Fruit fly (Drosophila melanogaster) S2 (cell line): ENCODE measurements around the gene CG8925.

ENCODE experiments used
- CG8478 ChIP-seq: fragments of >200 bp; optimal IDR thresholded peaks from 2 replicates; lab custom pipeline; 2018
- CTCF ChIP-seq, 2 experiments: fragments of >200 bp; optimal IDR thresholded peaks; 2 replicates each; lab custom pipeline; 2018

DNA sequence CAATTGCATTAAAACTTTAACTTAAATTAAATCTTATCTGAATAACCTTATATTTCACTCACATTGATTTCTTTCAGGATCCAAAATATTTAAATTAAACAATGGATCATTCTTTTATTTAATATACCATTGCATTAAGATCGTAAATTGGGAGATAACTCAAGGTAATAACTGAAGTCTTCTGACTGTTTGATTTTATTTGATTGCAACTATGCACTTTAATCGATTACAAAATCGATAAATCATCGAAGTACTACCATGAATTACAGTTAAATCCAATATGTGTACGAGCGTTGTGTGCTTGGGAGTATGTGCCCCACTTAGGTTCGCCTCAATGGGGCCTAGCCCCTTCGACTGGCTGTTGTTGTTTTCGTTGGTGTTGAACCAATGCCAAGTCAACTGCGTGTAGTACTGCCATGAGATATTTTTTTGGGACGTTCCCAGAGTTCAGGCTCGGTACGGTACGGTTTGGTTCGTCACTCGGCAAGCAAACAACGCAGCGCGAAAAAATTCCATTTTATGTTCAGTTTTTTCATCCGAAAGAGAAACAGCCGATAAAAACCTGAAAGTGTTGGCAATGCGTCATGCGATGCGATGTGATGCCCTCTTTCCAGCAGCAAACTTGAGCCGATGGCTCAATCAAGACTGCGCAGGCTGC lies 40.2 kb downstream of the CG8925 start:
- TF ChIP-seq CG8478 (lab: Kevin White, UChicago) (no peak), CTCF (optimal IDR thresholded peaks at IDR 0.05; lab: Kevin White, UChicago) (no peak)
